Worm (Caenorhabditis elegans) whole organism, L4/young adult: ENCODE measurements around the gene cyp-29A2.

Experiments used
- W03F9.2 ChIP-seq: fragments of 150-350 bp; optimal IDR thresholded peaks from 2 replicates; lab custom pipeline; 2014; ENCODE audit warnings: missing biosample characterization, missing genetic modification characterization
- him-1 ChIP-seq: sonication (generic microtip); optimal IDR thresholded peaks from 2 replicates; lab custom pipeline; 2016; ENCODE audit warnings: missing genotype, missing genetic modification reagents, missing genetic modification characterization, missing compliant biosample characterization

ce11 chrV:11177577-11177976 lies 39.8 kb upstream of the cyp-29A2 start, which contains the start of gene gpa-1:
- TF ChIP-seq him-1 (tag; lab: Kevin White, UChicago) (no peak), W03F9.2 (tag; lab: Kevin White, UChicago) (no peak)
